Fruit fly (Drosophila melanogaster) whole organism, embryonic: ENCODE measurements around the gene pit.

ENCODE experiments used
- Ada2b ChIP-seq: fragments of 200-800 bp; sonication (Bioruptor generic); IDR thresholded peaks from 2 replicates; pipeline ENCODE4 v1.3.6; 2022; ENCODE audit warnings: missing biosample characterization, missing genetic modification characterization
- Atf6 ChIP-seq: fragments of 200-800 bp; sonication (Bioruptor generic); IDR thresholded peaks from 2 replicates; pipeline ENCODE4 v1.3.6; 2022; ENCODE audit warnings: missing biosample characterization, missing genetic modification characterization
- Bgb ChIP-seq: fragments of 200-800 bp; sonication (Bioruptor generic); IDR thresholded peaks from 2 replicates; pipeline ENCODE4 v1.3.6; 2022; ENCODE audit warnings: missing biosample characterization, missing genetic modification characterization; ENCODE audit not compliant: partially characterized antibody
- Blimp-1 ChIP-seq: fragments of 200-800 bp; sonication (Bioruptor generic); optimal IDR thresholded peaks from 3 replicates; lab custom pipeline; 2018; ENCODE audit warnings: missing biosample characterization, missing genetic modification characterization, mild to moderate bottlenecking, moderate library complexity, missing genetic modification reagents
- CG10147 ChIP-seq: fragments of 200-800 bp; sonication (Bioruptor generic); optimal IDR thresholded peaks from 2 replicates; lab custom pipeline; 2019; ENCODE audit warnings: missing biosample characterization, mild to moderate bottlenecking, missing genetic modification characterization, moderate library complexity
- CG1024 ChIP-seq: fragments of 200-800 bp; sonication (Bioruptor generic); IDR thresholded peaks from 2 replicates; pipeline ENCODE4 v1.3.6; 2022; ENCODE audit warnings: missing biosample characterization, missing genetic modification characterization
- CG10267 ChIP-seq: fragments of 200-800 bp; sonication (Bioruptor generic); optimal IDR thresholded peaks from 2 replicates; lab custom pipeline; 2018; ENCODE audit warnings: missing biosample characterization, mild to moderate bottlenecking, missing genetic modification characterization, moderate library complexity
- CG10366 ChIP-seq: fragments of 200-800 bp; sonication (Bioruptor generic); IDR thresholded peaks from 2 replicates; pipeline ENCODE4 v1.3.6; 2022; ENCODE audit warnings: missing biosample characterization, missing genetic modification characterization
- CG10462 ChIP-seq: fragments of 200-800 bp; sonication (Bioruptor generic); optimal IDR thresholded peaks from 2 replicates; lab custom pipeline; 2016; ENCODE audit warnings: missing biosample characterization, missing genetic modification characterization
- CG11696 ChIP-seq: fragments of 200-800 bp; sonication (Bioruptor generic); IDR thresholded peaks from 2 replicates; pipeline ENCODE4 v1.3.6; 2022; ENCODE audit warnings: missing biosample characterization, missing genetic modification characterization
- CG1233 ChIP-seq: fragments of 200-800 bp; sonication (Bioruptor generic); optimal IDR thresholded peaks from 4 replicates; lab custom pipeline; 2018; ENCODE audit warnings: missing biosample characterization, mild to moderate bottlenecking, missing genetic modification characterization
- CG13624 ChIP-seq: fragments of 200-800 bp; sonication (Bioruptor generic); optimal IDR thresholded peaks from 2 replicates; lab custom pipeline; 2016; ENCODE audit warnings: missing biosample characterization, missing genetic modification characterization
- CG14050 ChIP-seq: fragments of 200-800 bp; sonication (Bioruptor generic); IDR thresholded peaks from 3 replicates; pipeline ENCODE4 v1.3.6; 2022; ENCODE audit warnings: missing biosample characterization, missing genetic modification characterization
- CG17912 ChIP-seq: fragments of 200-800 bp; sonication (Bioruptor generic); optimal IDR thresholded peaks from 2 replicates; lab custom pipeline; 2018; ENCODE audit warnings: missing biosample characterization, mild to moderate bottlenecking, missing genetic modification characterization
- CG1832 ChIP-seq: fragments of 200-800 bp; sonication (Bioruptor generic); optimal IDR thresholded peaks from 2 replicates; lab custom pipeline; 2017; ENCODE audit warnings: missing biosample characterization, mild to moderate bottlenecking, missing genetic modification characterization, inconsistent platforms
- CG18764 ChIP-seq: fragments of 200-800 bp; sonication (Bioruptor generic); optimal IDR thresholded peaks from 3 replicates; lab custom pipeline; 2016; ENCODE audit warnings: missing biosample characterization, missing genetic modification characterization
- CG3065 ChIP-seq: fragments of 200-800 bp; sonication (Bioruptor generic); optimal IDR thresholded peaks from 2 replicates; lab custom pipeline; 2016; ENCODE audit warnings: missing biosample characterization, missing genetic modification characterization
- CG31224 ChIP-seq: fragments of 200-800 bp; sonication (Bioruptor generic); IDR thresholded peaks from 2 replicates; pipeline ENCODE4 v1.3.6; 2022; ENCODE audit warnings: missing biosample characterization, missing genetic modification characterization
- CG3281 ChIP-seq: fragments of 200-800 bp; sonication (Bioruptor generic); optimal IDR thresholded peaks from 3 replicates; lab custom pipeline; 2017; ENCODE audit warnings: missing biosample characterization, mild to moderate bottlenecking, missing genetic modification characterization
- CG3838 ChIP-seq: fragments of 200-800 bp; sonication (Bioruptor generic); optimal IDR thresholded peaks from 3 replicates; lab custom pipeline; 2016; ENCODE audit warnings: missing biosample characterization, missing genetic modification characterization
- CG6689 ChIP-seq: fragments of 200-800 bp; sonication (Bioruptor generic); IDR thresholded peaks from 2 replicates; pipeline ENCODE4 v1.3.6; 2022; ENCODE audit warnings: missing biosample characterization, missing genetic modification characterization
- CG7745 ChIP-seq: fragments of 200-800 bp; sonication (Bioruptor generic); optimal IDR thresholded peaks from 2 replicates; lab custom pipeline; 2018; ENCODE audit warnings: missing biosample characterization, mild to moderate bottlenecking, missing genetic modification characterization, moderate library complexity
- CG9437 ChIP-seq: fragments of 200-800 bp; sonication (Bioruptor generic); optimal IDR thresholded peaks from 2 replicates; lab custom pipeline; 2018; ENCODE audit warnings: missing biosample characterization, mild to moderate bottlenecking, missing genetic modification characterization
- CkIIα-i1 ChIP-seq: fragments of 200-800 bp; sonication (Bioruptor generic); IDR thresholded peaks from 2 replicates; pipeline ENCODE4 v1.3.6; 2022; ENCODE audit warnings: missing biosample characterization, missing genetic modification characterization
- Deaf1 ChIP-seq: fragments of 200-800 bp; optimal IDR thresholded peaks from 3 replicates; lab custom pipeline; 2019; ENCODE audit warnings: missing biosample characterization, mild to moderate bottlenecking, missing genetic modification characterization, moderate library complexity
- Jarid2 ChIP-seq: fragments of 200-800 bp; sonication (Bioruptor generic); optimal IDR thresholded peaks from 3 replicates; lab custom pipeline; 2017; ENCODE audit warnings: mild to moderate bottlenecking, missing biosample characterization, missing genetic modification reagents, missing genetic modification characterization
- Sry-δ ChIP-seq: fragments of 200-800 bp; sonication (Bioruptor generic); optimal IDR thresholded peaks from 2 replicates; lab custom pipeline; 2016; ENCODE audit warnings: missing biosample characterization, missing genetic modification characterization
- ash1 ChIP-seq: fragments of 200-800 bp; sonication (Bioruptor generic); optimal IDR thresholded peaks from 2 replicates; lab custom pipeline; 2018; ENCODE audit warnings: missing biosample characterization, mild to moderate bottlenecking, missing genetic modification characterization
- bowl ChIP-seq: fragments of 200-800 bp; sonication (Bioruptor generic); IDR thresholded peaks from 2 replicates; pipeline ENCODE4 v1.3.6; 2022; ENCODE audit warnings: missing biosample characterization, missing genetic modification characterization
- cad ChIP-seq: fragments of >200 bp; optimal IDR thresholded peaks from 2 replicates; lab custom pipeline; 2017; ENCODE audit warnings: missing biosample characterization, missing genetic modification characterization
- cwo ChIP-seq: fragments of 200-800 bp; sonication (Bioruptor generic); optimal IDR thresholded peaks from 3 replicates; lab custom pipeline; 2017; ENCODE audit warnings: missing biosample characterization, missing genetic modification characterization, mild to moderate bottlenecking, moderate library complexity, missing genetic modification reagents
- ewg ChIP-seq: fragments of 200-800 bp; sonication (Bioruptor generic); optimal IDR thresholded peaks from 3 replicates; lab custom pipeline; 2017; ENCODE audit warnings: mild to moderate bottlenecking, missing biosample characterization, missing genetic modification reagents, missing genetic modification characterization
- gem ChIP-seq: fragments of 200-800 bp; sonication (Bioruptor generic); optimal IDR thresholded peaks from 2 replicates; lab custom pipeline; 2019; ENCODE audit warnings: missing biosample characterization, mild to moderate bottlenecking, missing genetic modification characterization, moderate library complexity
- gfzf ChIP-seq: fragments of 200-800 bp; sonication (Bioruptor generic); optimal IDR thresholded peaks from 2 replicates; lab custom pipeline; 2016; ENCODE audit warnings: missing biosample characterization, mild to moderate bottlenecking, missing genetic modification characterization, moderate library complexity
- grn ChIP-seq: fragments of 200-800 bp; sonication (Bioruptor generic); optimal IDR thresholded peaks from 3 replicates; lab custom pipeline; 2017; ENCODE audit warnings: missing biosample characterization, missing genetic modification characterization
- gro ChIP-seq: fragments of 200-800 bp; sonication (Bioruptor generic); optimal IDR thresholded peaks from 2 replicates; lab custom pipeline; 2016; ENCODE audit warnings: missing biosample characterization, missing genetic modification characterization
- hb ChIP-seq: fragments of 200-800 bp; sonication (Bioruptor generic); IDR thresholded peaks from 3 replicates; pipeline ENCODE4 v1.3.6; 2022; ENCODE audit warnings: missing biosample characterization, missing genetic modification characterization; ENCODE audit not compliant: partially characterized antibody
- jing ChIP-seq: fragments of 200-800 bp; sonication (Bioruptor generic); optimal IDR thresholded peaks from 2 replicates; lab custom pipeline; 2018; ENCODE audit warnings: missing biosample characterization, mild to moderate bottlenecking, missing genetic modification characterization
- mirr ChIP-seq: fragments of 200-800 bp; sonication (Bioruptor generic); optimal IDR thresholded peaks from 3 replicates; lab custom pipeline; 2018; ENCODE audit warnings: missing biosample characterization, mild to moderate bottlenecking, missing genetic modification characterization
- nerfin-2 ChIP-seq: fragments of 200-800 bp; sonication (Bioruptor generic); IDR thresholded peaks from 2 replicates; pipeline ENCODE4 v1.3.6; 2022; ENCODE audit warnings: missing biosample characterization, missing genetic modification characterization; ENCODE audit not compliant: partially characterized antibody
- onecut ChIP-seq: fragments of 200-800 bp; sonication (Bioruptor generic); IDR thresholded peaks from 2 replicates; pipeline ENCODE4 v1.3.6; 2022; ENCODE audit warnings: missing biosample characterization, missing genetic modification characterization
- phol ChIP-seq: fragments of 200-800 bp; sonication (Bioruptor generic); optimal IDR thresholded peaks from 3 replicates; lab custom pipeline; 2018; ENCODE audit warnings: missing biosample characterization, mild to moderate bottlenecking, missing genetic modification characterization, moderate library complexity
- psq ChIP-seq: fragments of 200-800 bp; sonication (Bioruptor generic); optimal IDR thresholded peaks from 2 replicates; lab custom pipeline; 2017; ENCODE audit warnings: missing biosample characterization, missing genetic modification characterization
- repo ChIP-seq: fragments of 200-800 bp; sonication (Bioruptor generic); optimal IDR thresholded peaks from 2 replicates; lab custom pipeline; 2016; ENCODE audit warnings: missing biosample characterization, missing genetic modification characterization
- sd ChIP-seq: fragments of 200-800 bp; sonication (Bioruptor generic); optimal IDR thresholded peaks from 3 replicates; lab custom pipeline; 2018; ENCODE audit warnings: missing biosample characterization, mild to moderate bottlenecking, missing genetic modification characterization, moderate library complexity
- sna ChIP-seq: fragments of 200-800 bp; sonication (Bioruptor generic); IDR thresholded peaks from 2 replicates; pipeline ENCODE4 v1.3.6; 2022; ENCODE audit warnings: missing biosample characterization, missing genetic modification characterization; ENCODE audit not compliant: partially characterized antibody
- so ChIP-seq: fragments of 200-800 bp; sonication (Bioruptor generic); IDR thresholded peaks from 3 replicates; pipeline ENCODE4 v1.3.6; 2022; ENCODE audit warnings: missing biosample characterization, missing genetic modification characterization
- sr ChIP-seq: fragments of 200-800 bp; sonication (Bioruptor generic); IDR thresholded peaks from 3 replicates; pipeline ENCODE4 v1.3.6; 2022; ENCODE audit warnings: missing biosample characterization, missing genetic modification characterization
- ssp ChIP-seq: fragments of 200-800 bp; sonication (Bioruptor generic); IDR thresholded peaks from 2 replicates; pipeline ENCODE4 v1.3.6; 2022; ENCODE audit warnings: missing biosample characterization, missing genetic modification characterization
- tgo ChIP-seq: fragments of 200-800 bp; sonication (Bioruptor generic); IDR thresholded peaks from 3 replicates; pipeline ENCODE4 v1.3.6; 2022; ENCODE audit warnings: missing biosample characterization, missing genetic modification characterization
- unpg ChIP-seq: fragments of 200-800 bp; sonication (Bioruptor generic); optimal IDR thresholded peaks from 3 replicates; lab custom pipeline; 2018; ENCODE audit warnings: missing biosample characterization, mild to moderate bottlenecking, missing genetic modification characterization, moderate library complexity
- yki ChIP-seq: fragments of >200 bp; optimal IDR thresholded peaks from 3 replicates; lab custom pipeline; 2018

pit gene

DNA sequence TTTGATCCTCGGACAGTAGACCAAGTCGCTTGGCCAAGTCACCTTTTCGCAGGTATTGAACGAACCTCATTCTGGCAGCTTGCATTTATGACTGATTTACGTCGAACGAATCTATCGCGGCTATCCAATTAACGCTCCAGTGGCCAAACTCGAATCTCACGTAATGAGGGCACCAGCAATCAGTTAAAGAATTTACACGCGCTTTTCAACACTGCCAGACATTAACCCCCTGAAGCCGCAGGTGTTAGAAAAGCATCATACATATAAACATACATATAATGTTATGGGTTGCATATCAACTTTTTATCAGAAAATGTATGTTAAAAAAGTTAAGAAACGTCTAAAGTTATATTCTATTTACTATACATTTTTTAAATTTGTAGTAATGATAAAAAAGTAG lies 8.8 kb upstream of the pit start, which contains the start of gene CG6028 (continued):
- TF ChIP-seq ash1 (GFP tag; lab: Kevin White, UChicago): no peak
- TF ChIP-seq CG11696 (GFP tag; lab: Robert Waterston, UW): no peak
- no peak for TF ChIP-seq CG1832 (GFP tag; lab: Kevin White, UChicago)
- no peak for TF ChIP-seq psq (GFP tag; lab: Kevin White, UChicago)
- TF ChIP-seq bowl (GFP tag; lab: Robert Waterston, UW): no peak
- TF ChIP-seq grn (GFP tag; lab: Kevin White, UChicago): peak; percentile 60
- no peak for TF ChIP-seq CG10147
- no peak for TF ChIP-seq cwo (GFP tag; lab: Kevin White, UChicago)
- TF ChIP-seq CG3281 (GFP tag; lab: Kevin White, UChicago): no peak
- TF ChIP-seq CG10366 (GFP tag; lab: Robert Waterston, UW): no peak
- TF ChIP-seq repo (GFP tag; lab: Kevin White, UChicago): no peak
- TF ChIP-seq Sry-δ (GFP tag; lab: Kevin White, UChicago): peak; percentile 5
- TF ChIP-seq cad (GFP tag; lab: Kevin White, UChicago): no peak
- TF ChIP-seq CG17912 (GFP tag; lab: Kevin White, UChicago): no peak
- no peak for TF ChIP-seq Bgb (GFP tag; lab: Robert Waterston, UW)
- TF ChIP-seq CG6689 (GFP tag; lab: Robert Waterston, UW): no peak
- TF ChIP-seq yki (lab: Kevin White, UChicago): no peak
- TF ChIP-seq phol (tag; lab: Kevin White, UChicago): no peak
- peak; percentile 85 for TF ChIP-seq CG10267
- no peak for TF ChIP-seq ewg
- TF ChIP-seq jing (GFP tag; lab: Kevin White, UChicago): no peak
- no peak for TF ChIP-seq CG10462 (GFP tag; lab: Kevin White, UChicago)
- TF ChIP-seq CG3838: no peak
- no peak for TF ChIP-seq mirr (GFP tag; lab: Kevin White, UChicago)
- peak; percentile 25 for TF ChIP-seq gem
- TF ChIP-seq Jarid2 (GFP tag; lab: Kevin White, UChicago): no peak
- no peak for TF ChIP-seq CG7745
- peak; percentile 5 for TF ChIP-seq unpg (GFP tag; lab: Kevin White, UChicago)
- 0 out of 2 replicates have a peak, but pooled peaks have one; percentile 7 for TF ChIP-seq Ada2b (GFP tag; lab: Robert Waterston, UW)
- no peak for TF ChIP-seq sna (GFP tag; lab: Robert Waterston, UW)
- peak; percentile 94 for TF ChIP-seq CG9437 (GFP tag; lab: Kevin White, UChicago)
- TF ChIP-seq CG14050 (GFP tag; lab: Robert Waterston, UW): no peak
- TF ChIP-seq gro: peak; percentile 43
- no peak for TF ChIP-seq CkIIα-i1 (GFP tag; lab: Robert Waterston, UW)
- TF ChIP-seq CG3065 (GFP tag; lab: Kevin White, UChicago): no peak
- TF ChIP-seq gfzf: no peak
- peak; percentile 4 for TF ChIP-seq CG1233 (GFP tag; lab: Kevin White, UChicago)
- no peak for TF ChIP-seq CG31224 (GFP tag; lab: Robert Waterston, UW)
- no peak for TF ChIP-seq nerfin-2
- TF ChIP-seq CG18764 (GFP tag; lab: Kevin White, UChicago): peak; percentile 2
- 0 out of 3 replicates have a peak, but pooled peaks have one; percentile 26 for TF ChIP-seq so (GFP tag; lab: Robert Waterston, UW)
- peak; percentile 35; the same call in 1 of the 2 replicates for TF ChIP-seq Atf6
- no peak for TF ChIP-seq CG13624 (GFP tag; lab: Kevin White, UChicago)
- TF ChIP-seq Deaf1 (tag; lab: Kevin White, UChicago): no peak
- TF ChIP-seq hb (GFP tag; lab: Robert Waterston, UW): no peak
- no peak for TF ChIP-seq sr (GFP tag; lab: Robert Waterston, UW)
- TF ChIP-seq Blimp-1 (GFP tag; lab: Kevin White, UChicago): no peak
- TF ChIP-seq sd (tag; lab: Kevin White, UChicago): peak; percentile 81
- no peak for TF ChIP-seq onecut
- no peak for TF ChIP-seq ssp
- no peak for TF ChIP-seq CG1024
- TF ChIP-seq tgo (GFP tag; lab: Robert Waterston, UW): no peak
